Fruit fly (Drosophila melanogaster): ENCODE data around the gene Aldh.

dm6 chr2L:9396396-9396795, 9.2 kb downstream of the Aldh start:
- TF ChIP-seq usp (GFP tag; optimal IDR thresholded peaks at IDR 0.05) (no peak), CG8478 (optimal IDR thresholded peaks at IDR 0.05) (no peak), psq (optimal IDR thresholded peaks at IDR 0.05) (no peak), EcR (GFP tag; optimal IDR thresholded peaks at IDR 0.05) (no peak), pan (optimal IDR thresholded peaks at IDR 0.05) (no peak), Dll (optimal IDR thresholded peaks at IDR 0.05) (no peak)
